Fruit fly (Drosophila melanogaster) whole organism, embryonic: ENCODE results near the gene CG7987.

Experiments used
- CG12659 ChIP-seq: fragments of 200-800 bp; sonication (Bioruptor generic); optimal IDR thresholded peaks from 3 replicates; lab custom pipeline; 2017; ENCODE audit warnings: mild to moderate bottlenecking, missing biosample characterization, missing genetic modification reagents, missing genetic modification characterization
- CG14965 ChIP-seq: fragments of 200-800 bp; sonication (Bioruptor generic); optimal IDR thresholded peaks from 2 replicates; lab custom pipeline; 2016; ENCODE audit warnings: missing biosample characterization, missing genetic modification characterization, borderline replicate concordance
- CG15073 ChIP-seq: fragments of 200-800 bp; sonication (Bioruptor generic); optimal IDR thresholded peaks from 2 replicates; lab custom pipeline; 2016; ENCODE audit warnings: missing biosample characterization, missing genetic modification characterization
- CG15514 ChIP-seq: fragments of 200-800 bp; sonication (Bioruptor generic); optimal IDR thresholded peaks from 3 replicates; lab custom pipeline; 2017; ENCODE audit warnings: missing biosample characterization, missing genetic modification characterization, mild to moderate bottlenecking, moderate library complexity, missing genetic modification reagents
- CG15696 ChIP-seq: fragments of 200-800 bp; sonication (Bioruptor generic); optimal IDR thresholded peaks from 2 replicates; lab custom pipeline; 2019; ENCODE audit warnings: missing biosample characterization, mild to moderate bottlenecking, missing genetic modification characterization, moderate library complexity
- CG18011 ChIP-seq: fragments of 200-800 bp; sonication (Bioruptor generic); optimal IDR thresholded peaks from 2 replicates; lab custom pipeline; 2017; ENCODE audit warnings: missing biosample characterization, missing genetic modification characterization, mild to moderate bottlenecking, moderate library complexity, missing genotype
- CG2202 ChIP-seq: fragments of 200-800 bp; sonication (Bioruptor generic); optimal IDR thresholded peaks from 2 replicates; lab custom pipeline; 2018; ENCODE audit warnings: missing biosample characterization, mild to moderate bottlenecking, missing genetic modification characterization
- CG31365 ChIP-seq: fragments of 200-800 bp; sonication (Bioruptor generic); optimal IDR thresholded peaks from 2 replicates; lab custom pipeline; 2018; ENCODE audit warnings: missing biosample characterization, mild to moderate bottlenecking, missing genetic modification characterization
- CG34422 ChIP-seq: fragments of 200-800 bp; sonication (Bioruptor generic); IDR thresholded peaks from 3 replicates; pipeline ENCODE4 v1.3.6; 2022; ENCODE audit warnings: missing biosample characterization, missing genetic modification characterization
- CG5180 ChIP-seq: fragments of 200-800 bp; sonication (Bioruptor generic); optimal IDR thresholded peaks from 3 replicates; lab custom pipeline; 2017; ENCODE audit warnings: missing biosample characterization, missing genetic modification characterization, mild to moderate bottlenecking, moderate library complexity, missing genetic modification reagents
- CG6272 ChIP-seq: fragments of 200-800 bp; sonication (Bioruptor generic); IDR thresholded peaks from 2 replicates; pipeline ENCODE4 v1.3.6; 2022; ENCODE audit warnings: missing biosample characterization, missing genetic modification characterization
- CG8290 ChIP-seq, 3 experiments: fragments of 200-800 bp; sonication (Bioruptor generic); optimal IDR thresholded peaks; 2 replicates each; lab custom pipeline; 2016 to 2019; ENCODE audit warnings: missing biosample characterization in 3 of 3, missing genetic modification characterization in 3 of 3, mild to moderate bottlenecking in 2 of 3, moderate library complexity in 1 of 3
- CG9215 ChIP-seq: fragments of 200-800 bp; sonication (Bioruptor generic); IDR thresholded peaks from 2 replicates; pipeline ENCODE4 v1.3.6; 2022; ENCODE audit warnings: missing biosample characterization, missing genetic modification characterization
- CTCF ChIP-seq: fragments of 200-800 bp; sonication (Bioruptor generic); optimal IDR thresholded peaks from 2 replicates; lab custom pipeline; 2017; ENCODE audit warnings: missing biosample characterization, mild to moderate bottlenecking, missing genetic modification characterization, moderate library complexity
- Ets97D ChIP-seq: fragments of 200-800 bp; sonication (Bioruptor generic); optimal IDR thresholded peaks from 3 replicates; lab custom pipeline; 2016; ENCODE audit warnings: missing biosample characterization, missing genetic modification characterization
- HLH3B ChIP-seq: fragments of 200-800 bp; sonication (Bioruptor generic); IDR thresholded peaks from 2 replicates; pipeline ENCODE4 v1.3.6; 2022; ENCODE audit warnings: missing biosample characterization, missing genetic modification characterization
- HLH54F ChIP-seq: fragments of 200-800 bp; sonication (Bioruptor generic); optimal IDR thresholded peaks from 3 replicates; lab custom pipeline; 2016; ENCODE audit warnings: missing biosample characterization, missing genetic modification characterization
- Med ChIP-seq: fragments of 200-800 bp; sonication (Bioruptor generic); peaks from one replicate; lab custom pipeline; 2016; ENCODE audit warnings: missing biosample characterization, missing genetic modification characterization, mild to moderate bottlenecking, inconsistent platforms, moderate library complexity
- Oli ChIP-seq: fragments of 200-800 bp; sonication (Bioruptor generic); optimal IDR thresholded peaks from 2 replicates; lab custom pipeline; 2018; ENCODE audit warnings: missing biosample characterization, mild to moderate bottlenecking, missing genetic modification characterization, moderate library complexity
- PHDP ChIP-seq: fragments of 200-800 bp; sonication (Bioruptor generic); optimal IDR thresholded peaks from 3 replicates; lab custom pipeline; 2018; ENCODE audit warnings: missing biosample characterization, mild to moderate bottlenecking, missing genetic modification characterization, moderate library complexity
- Rfx ChIP-seq: fragments of 200-800 bp; sonication (Bioruptor generic); IDR thresholded peaks from 2 replicates; pipeline ENCODE4 v1.3.6; 2022; ENCODE audit warnings: missing biosample characterization, missing genetic modification characterization
- Xbp1 ChIP-seq: fragments of 200-800 bp; sonication (Bioruptor generic); optimal IDR thresholded peaks from 3 replicates; lab custom pipeline; 2016; ENCODE audit warnings: missing biosample characterization, mild to moderate bottlenecking, missing genetic modification characterization
- abd-A ChIP-seq: fragments of 200-800 bp; sonication (Bioruptor generic); optimal IDR thresholded peaks from 3 replicates; lab custom pipeline; 2019; ENCODE audit warnings: missing biosample characterization, mild to moderate bottlenecking, missing genetic modification characterization, moderate library complexity
- amos ChIP-seq: fragments of 200-800 bp; sonication (Bioruptor generic); IDR thresholded peaks from 2 replicates; pipeline ENCODE4 v1.3.6; 2022; ENCODE audit warnings: missing biosample characterization, missing genetic modification characterization; ENCODE audit not compliant: partially characterized antibody
- bab2 ChIP-seq: fragments of 200-800 bp; sonication (Bioruptor generic); optimal IDR thresholded peaks from 2 replicates; lab custom pipeline; 2016; ENCODE audit warnings: missing biosample characterization, missing genetic modification characterization
- br ChIP-seq: fragments of >200 bp; optimal IDR thresholded peaks from 2 replicates; lab custom pipeline; 2017
- exex ChIP-seq: fragments of 200-800 bp; sonication (Bioruptor generic); optimal IDR thresholded peaks from 4 replicates; lab custom pipeline; 2018; ENCODE audit warnings: missing biosample characterization, mild to moderate bottlenecking, missing genetic modification characterization, moderate library complexity
- fd102C ChIP-seq: fragments of 200-800 bp; sonication (Bioruptor generic); optimal IDR thresholded peaks from 2 replicates; lab custom pipeline; 2018; ENCODE audit warnings: missing biosample characterization, mild to moderate bottlenecking, missing genetic modification characterization, moderate library complexity
- grau ChIP-seq: fragments of 200-800 bp; optimal IDR thresholded peaks from 3 replicates; lab custom pipeline; 2019; ENCODE audit warnings: missing biosample characterization, mild to moderate bottlenecking, missing genetic modification characterization, moderate library complexity
- grn ChIP-seq: fragments of 200-800 bp; sonication (Bioruptor generic); optimal IDR thresholded peaks from 3 replicates; lab custom pipeline; 2017; ENCODE audit warnings: missing biosample characterization, missing genetic modification characterization
- insv ChIP-seq, 2 experiments: fragments of 200-800 bp; sonication (Bioruptor generic); optimal IDR thresholded peaks; 3 replicates each; lab custom pipeline; 2016 to 2018; ENCODE audit warnings: missing biosample characterization in 2 of 2, missing genetic modification characterization in 2 of 2
- inv ChIP-seq: fragments of 200-800 bp; sonication (Bioruptor generic); IDR thresholded peaks from 2 replicates; pipeline ENCODE4 v1.3.6; 2022; ENCODE audit warnings: missing biosample characterization, missing genetic modification characterization; ENCODE audit not compliant: partially characterized antibody
- lilli ChIP-seq: fragments of 200-800 bp; sonication (Bioruptor generic); optimal IDR thresholded peaks from 3 replicates; lab custom pipeline; 2016; ENCODE audit warnings: missing biosample characterization, missing genetic modification characterization
- lov ChIP-seq, 2 experiments: fragments of 200-800 bp in 1 of 2; fragments of >200 bp in 1 of 2; sonication (Bioruptor generic) in 1 of 2; IDR thresholded peaks in 1 of 2; optimal IDR thresholded peaks in 1 of 2; 2 replicates in 1 of 2; 3 replicates in 1 of 2; pipeline versions ENCODE4 v1.3.6 to Lab custom; 2017 to 2022; ENCODE audit warnings: missing biosample characterization in 1 of 2, missing genetic modification characterization in 1 of 2
- nerfin-2 ChIP-seq: fragments of 200-800 bp; sonication (Bioruptor generic); IDR thresholded peaks from 2 replicates; pipeline ENCODE4 v1.3.6; 2022; ENCODE audit warnings: missing biosample characterization, missing genetic modification characterization; ENCODE audit not compliant: partially characterized antibody
- pfk ChIP-seq: fragments of 200-800 bp; sonication (Bioruptor generic); optimal IDR thresholded peaks from 2 replicates; lab custom pipeline; 2018; ENCODE audit warnings: missing biosample characterization, mild to moderate bottlenecking, missing genetic modification characterization, moderate library complexity
- pho ChIP-seq: fragments of 200-800 bp; sonication (Bioruptor generic); optimal IDR thresholded peaks from 2 replicates; lab custom pipeline; 2016; ENCODE audit warnings: missing biosample characterization, missing genetic modification characterization
- repo ChIP-seq: fragments of 200-800 bp; sonication (Bioruptor generic); optimal IDR thresholded peaks from 2 replicates; lab custom pipeline; 2016; ENCODE audit warnings: missing biosample characterization, missing genetic modification characterization
- sd ChIP-seq: fragments of 200-800 bp; sonication (Bioruptor generic); optimal IDR thresholded peaks from 3 replicates; lab custom pipeline; 2018; ENCODE audit warnings: missing biosample characterization, mild to moderate bottlenecking, missing genetic modification characterization, moderate library complexity
- tin ChIP-seq: fragments of 200-800 bp; sonication (Bioruptor generic); optimal IDR thresholded peaks from 3 replicates; lab custom pipeline; 2016; ENCODE audit warnings: missing biosample characterization, missing genetic modification characterization

Gene CG7987

dm6 chr3R:14568501-14569137 lies 7.1 kb downstream of the CG7987 start, which contains the start of gene CG8066 (continued):
- TF ChIP-seq repo (GFP tag; lab: Kevin White, UChicago) (no peak), Ets97D (GFP tag; lab: Kevin White, UChicago) (no peak), HLH54F (GFP tag; lab: Kevin White, UChicago) (no peak), amos (GFP tag; lab: Robert Waterston, UW) (peak; percentile 53; the same call in 1 of the 2 replicates), CG5180 (no peak), abd-A (tag; lab: Kevin White, UChicago) (no peak), CG14965 (GFP tag; lab: Kevin White, UChicago) (no peak), pfk (GFP tag; lab: Kevin White, UChicago) (peak; percentile 96), grau (tag; lab: Kevin White, UChicago) (peak; percentile 7), CG15514 (GFP tag; lab: Kevin White, UChicago) (peak; percentile 51), CG9215 (GFP tag; lab: Robert Waterston, UW) (no peak), tin (GFP tag; lab: Kevin White, UChicago) (no peak), Rfx (GFP tag; lab: Robert Waterston, UW) (peak; percentile 4; the same call in 1 of the 2 replicates), CG15696 (no peak), HLH3B (no peak), nerfin-2 (GFP tag; lab: Robert Waterston, UW) (no peak), fd102C (no peak), CG12659 (GFP tag; lab: Kevin White, UChicago) (peak; percentile 20), PHDP (peak; percentile 39), lov (optimal IDR thresholded peaks at IDR 0.05; lab: Kevin White, UChicago) (no peak), lov (GFP tag; IDR thresholded peaks at IDR 0.05; lab: Robert Waterston, UW) (no peak), CG15073 (no peak), inv (GFP tag; lab: Robert Waterston, UW) (no peak), CG6272 (GFP tag; lab: Robert Waterston, UW) (no peak), Xbp1 (GFP tag; lab: Kevin White, UChicago) (no peak), bab2 (GFP tag; lab: Kevin White, UChicago) (no peak)
- TF ChIP-seq, all 482 proteins: peak for 71

dm6 chr3R:14567796-14568195 lies 7.9 kb downstream of the CG7987 start:
- TF ChIP-seq CG2202 (tag; lab: Kevin White, UChicago) (no peak), exex (tag; lab: Kevin White, UChicago) (peak; percentile 58)

dm6 chr3R:14567329-14567728 lies 8.4 kb downstream of the CG7987 start, which contains the start of gene CG31313:
CG31313 (minus strand) TSS chr3R:14567429.
- TF ChIP-seq lilli (no peak), Oli (tag; lab: Kevin White, UChicago) (no peak), br (lab: Kevin White, UChicago) (no peak)

dm6 chr3R:14565065-14565977 lies 10.4 kb downstream of the CG7987 start, which contains the start of gene CG14852:
CG14852 (plus strand) TSS chr3R:14565927.
- TF ChIP-seq CG8290 (GFP tag; optimal IDR thresholded peaks at IDR 0.05; lab: Kevin White, UChicago) (peak; percentile 11), CG8290 (tag; optimal IDR thresholded peaks at IDR 0.05; lab: Kevin White, UChicago) (no peak), CG31365 (tag; lab: Kevin White, UChicago) (no peak), insv (GFP tag; optimal IDR thresholded peaks at IDR 0.05; lab: Kevin White, UChicago) (no peak), Med (peak; percentile 21), sd (tag; lab: Kevin White, UChicago) (no peak), pho (GFP tag; lab: Kevin White, UChicago) (no peak), CTCF (GFP tag; lab: Kevin White, UChicago) (peak; percentile 82), grn (GFP tag; lab: Kevin White, UChicago) (peak; percentile 6), CG18011 (GFP tag; lab: Kevin White, UChicago) (peak; percentile 96), CG34422 (GFP tag; lab: Robert Waterston, UW) (no peak)
